Worm (Caenorhabditis elegans) whole organism, young adult: ENCODE results near the gene ZK177.12.

Source experiments
- B0261.1 ChIP-seq: sonication (generic microtip); optimal IDR thresholded peaks from 2 replicates; lab custom pipeline; 2016; ENCODE audit warnings: mild to moderate bottlenecking, missing genetic modification characterization, moderate library complexity, missing compliant biosample characterization
- F22D6.2 ChIP-seq: sonication (generic microtip); optimal IDR thresholded peaks from 2 replicates; lab custom pipeline; 2016; ENCODE audit warnings: mild to moderate bottlenecking, missing genetic modification characterization, missing compliant biosample characterization
- F57C9.4 ChIP-seq: sonication (generic microtip); optimal IDR thresholded peaks from 2 replicates; lab custom pipeline; 2017; ENCODE audit warnings: mild to moderate bottlenecking, missing genetic modification characterization, missing compliant biosample characterization
- Y53F4B.3 ChIP-seq: fragments of 200-800 bp; sonication (Bioruptor generic); IDR thresholded peaks from 2 replicates; pipeline ENCODE4 v1.3.6; 2022; ENCODE audit warnings: missing genetic modification reagents, missing genetic modification characterization, missing compliant biosample characterization
- Y56A3A.18 ChIP-seq: fragments of 200-800 bp; sonication (Bioruptor generic); IDR thresholded peaks from 2 replicates; pipeline ENCODE4 v1.3.6; 2022; ENCODE audit warnings: missing genetic modification reagents, missing genetic modification characterization, missing compliant biosample characterization
- ZK185.1 ChIP-seq: sonication (generic microtip); optimal IDR thresholded peaks from 2 replicates; lab custom pipeline; 2016; ENCODE audit warnings: mild to moderate bottlenecking, missing genetic modification characterization, missing compliant biosample characterization; ENCODE audit not compliant: poor library complexity, severe bottlenecking
- athp-1 ChIP-seq: sonication (generic microtip); optimal IDR thresholded peaks from 2 replicates; lab custom pipeline; 2017; ENCODE audit warnings: mild to moderate bottlenecking, missing genetic modification characterization, missing compliant biosample characterization
- chd-7 ChIP-seq: sonication (generic microtip); optimal IDR thresholded peaks from 2 replicates; lab custom pipeline; 2016; ENCODE audit warnings: mild to moderate bottlenecking, missing genetic modification characterization, moderate library complexity, missing compliant biosample characterization
- lin-40 ChIP-seq: sonication (generic microtip); optimal IDR thresholded peaks from 2 replicates; lab custom pipeline; 2016; ENCODE audit warnings: missing genetic modification characterization, mild to moderate bottlenecking, missing compliant biosample characterization, missing genotype, missing genetic modification reagents
- nfya-1 ChIP-seq: sonication (generic microtip); optimal IDR thresholded peaks from 2 replicates; lab custom pipeline; 2017; ENCODE audit warnings: antibody characterized with exemption, missing compliant biosample characterization, missing genetic modification characterization, borderline replicate concordance; ENCODE audit not compliant: insufficient read depth
- snpc-4 ChIP-seq, 5 experiments: fragments of 150-350 bp in 1 of 5; sonication (generic microtip) in 4 of 5; optimal IDR thresholded peaks; 2 replicates each; lab custom pipeline; 2014 to 2018; ENCODE audit warnings: missing genetic modification characterization in 5 of 5, missing biosample characterization in 3 of 5, antibody characterized with exemption in 2 of 5, mild to moderate bottlenecking in 2 of 5, missing compliant biosample characterization in 2 of 5, missing genotype in 2 of 5, moderate library complexity in 2 of 5, missing genetic modification reagents in 1 of 5
- sptf-2 ChIP-seq: fragments of 200-800 bp; sonication (Bioruptor generic); optimal IDR thresholded peaks from 2 replicates; lab custom pipeline; 2018; ENCODE audit warnings: mild to moderate bottlenecking, missing genetic modification characterization, missing compliant biosample characterization
- unc-62 ChIP-seq: fragments of 150-350 bp; optimal IDR thresholded peaks from 2 replicates; lab custom pipeline; 2014; ENCODE audit warnings: missing biosample characterization, missing genetic modification reagents, missing genetic modification characterization
- ztf-26 ChIP-seq: sonication (generic microtip); optimal IDR thresholded peaks from 2 replicates; lab custom pipeline; 2017; ENCODE audit warnings: missing genetic modification characterization, missing compliant biosample characterization

DNA sequence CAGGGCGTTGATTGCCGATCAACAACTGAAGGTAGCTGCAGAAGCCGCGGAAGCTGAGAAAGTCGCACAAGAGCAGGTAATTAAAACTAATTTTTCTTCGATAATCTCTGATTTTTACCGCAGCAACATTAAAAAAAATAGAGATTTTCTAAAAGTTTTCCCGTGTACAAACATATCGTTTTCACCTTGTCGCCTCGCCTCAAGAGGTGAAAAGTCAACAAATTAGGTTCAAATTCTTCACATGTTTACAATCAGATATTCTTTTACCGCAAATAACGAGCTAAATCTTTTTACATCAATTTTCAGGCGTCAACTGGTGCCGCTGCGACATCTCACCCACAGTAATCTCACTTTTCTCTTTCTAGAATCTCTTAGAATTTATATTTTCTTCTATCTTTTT, 46.6 kb upstream of the ZK177.12 start, which contains the start of gene ilcr-2:
- TF ChIP-seq lin-40 (no peak), unc-62 (no peak), ZK185.1 (no peak), F57C9.4 (tag; lab: Kevin White, UChicago) (no peak), Y56A3A.18 (no peak), snpc-4 (GFP tag; optimal IDR thresholded peaks at IDR 0.05; lab: Kevin White, UChicago) (no peak), snpc-4 (tag; optimal IDR thresholded peaks at IDR 0.05; lab: Kevin White, UChicago) (no peak), ztf-26 (no peak), B0261.1 (tag; lab: Kevin White, UChicago) (no peak), F22D6.2 (tag; lab: Kevin White, UChicago) (no peak), chd-7 (no peak), nfya-1 (tag; lab: Kevin White, UChicago) (no peak), Y53F4B.3 (GFP tag; lab: Robert Waterston, UW) (no peak), athp-1 (no peak), sptf-2 (GFP tag; lab: Kevin White, UChicago) (no peak)
